Worm (Caenorhabditis elegans) whole organism, young adult: ENCODE measurements around the gene F21E9.2.
A peak's percentile ranks its signal among the peaks of the same experiment; 100 is the strongest.

Source experiments
- B0261.1 ChIP-seq: sonication (generic microtip); optimal IDR thresholded peaks from 2 replicates; lab custom pipeline; 2016; ENCODE audit warnings: mild to moderate bottlenecking, missing genetic modification characterization, moderate library complexity, missing compliant biosample characterization
- C17E4.6 ChIP-seq: fragments of 200-800 bp; sonication (Bioruptor generic); IDR thresholded peaks from 2 replicates; pipeline ENCODE4 v1.3.6; 2022; ENCODE audit warnings: missing genetic modification reagents, missing genetic modification characterization, missing compliant biosample characterization
- F37B4.10 ChIP-seq: fragments of 200-800 bp; sonication (Bioruptor generic); IDR thresholded peaks from 2 replicates; pipeline ENCODE4 v1.3.6; 2022; ENCODE audit warnings: missing genetic modification characterization, missing compliant biosample characterization
- T26A5.8 ChIP-seq: sonication (generic microtip); optimal IDR thresholded peaks from 2 replicates; lab custom pipeline; 2016; ENCODE audit warnings: missing genetic modification characterization, missing compliant biosample characterization
- Y53G8AR.9 ChIP-seq: fragments of 200-800 bp; sonication (Bioruptor generic); conservative IDR thresholded peaks from 2 replicates; pipeline ENCODE4 v1.3.6; 2022; ENCODE audit warnings: missing genetic modification reagents, missing genetic modification characterization, missing compliant biosample characterization
- Y56A3A.18 ChIP-seq: fragments of 200-800 bp; sonication (Bioruptor generic); IDR thresholded peaks from 2 replicates; pipeline ENCODE4 v1.3.6; 2022; ENCODE audit warnings: missing genetic modification reagents, missing genetic modification characterization, missing compliant biosample characterization
- Y79H2A.3 ChIP-seq: fragments of 200-800 bp; sonication (Bioruptor generic); conservative IDR thresholded peaks from 2 replicates; pipeline ENCODE4 v1.3.6; 2022; ENCODE audit warnings: missing genetic modification reagents, missing genetic modification characterization, missing compliant biosample characterization
- akir-1 ChIP-seq: fragments of 200-800 bp; sonication (Bioruptor generic); optimal IDR thresholded peaks from 2 replicates; lab custom pipeline; 2018; ENCODE audit warnings: mild to moderate bottlenecking, missing genetic modification characterization, moderate library complexity, missing compliant biosample characterization
- aptf-2 ChIP-seq: fragments of 200-800 bp; sonication (Bioruptor generic); conservative IDR thresholded peaks from 2 replicates; pipeline ENCODE4 v1.3.6; 2022; ENCODE audit warnings: missing genetic modification reagents, missing genetic modification characterization, missing compliant biosample characterization
- atf-7 ChIP-seq: sonication (generic microtip); optimal IDR thresholded peaks from 2 replicates; lab custom pipeline; 2017; ENCODE audit warnings: mild to moderate bottlenecking, missing genetic modification characterization, missing compliant biosample characterization
- attf-5 ChIP-seq: fragments of 200-800 bp; sonication (Bioruptor generic); optimal IDR thresholded peaks from 2 replicates; lab custom pipeline; 2018; ENCODE audit warnings: mild to moderate bottlenecking, missing genetic modification characterization, missing compliant biosample characterization
- bed-1 ChIP-seq: fragments of 200-800 bp; sonication (Bioruptor generic); IDR thresholded peaks from 2 replicates; pipeline ENCODE4 v1.3.6; 2022; ENCODE audit warnings: missing genetic modification reagents, missing genetic modification characterization, missing compliant biosample characterization
- cebp-1 ChIP-seq, 2 experiments: fragments of 200-800 bp in 1 of 2; sonication (Bioruptor generic) in 1 of 2; sonication (generic microtip) in 1 of 2; IDR thresholded peaks in 1 of 2; optimal IDR thresholded peaks in 1 of 2; 2 replicates each; pipeline versions ENCODE4 v1.3.6 to Lab custom; 2017 to 2022; ENCODE audit warnings: missing compliant biosample characterization in 2 of 2, missing genetic modification characterization in 2 of 2, mild to moderate bottlenecking in 1 of 2, missing genetic modification reagents in 1 of 2, moderate library complexity in 1 of 2
- ceh-40 ChIP-seq: fragments of 200-800 bp; sonication (Bioruptor generic); IDR thresholded peaks from 2 replicates; pipeline ENCODE4 v1.3.6; 2022; ENCODE audit warnings: missing genetic modification characterization, missing compliant biosample characterization
- ceh-58 ChIP-seq: fragments of 200-800 bp; sonication (Bioruptor generic); IDR thresholded peaks from 2 replicates; pipeline ENCODE4 v1.3.6; 2022; ENCODE audit warnings: missing genetic modification characterization, missing compliant biosample characterization
- ceh-91 ChIP-seq: fragments of 200-800 bp; sonication (Bioruptor generic); IDR thresholded peaks from 2 replicates; pipeline ENCODE4 v1.3.6; 2022; ENCODE audit warnings: missing genetic modification reagents, missing genetic modification characterization, missing compliant biosample characterization
- dox-1 ChIP-seq: fragments of 200-800 bp; sonication (Bioruptor generic); IDR thresholded peaks from 2 replicates; pipeline ENCODE4 v1.3.6; 2022; ENCODE audit warnings: missing genetic modification reagents, missing genetic modification characterization, missing compliant biosample characterization
- efl-1 ChIP-seq: fragments of 150-350 bp; optimal IDR thresholded peaks from 2 replicates; lab custom pipeline; 2014; ENCODE audit warnings: missing biosample characterization, missing genetic modification reagents, missing genetic modification characterization
- egl-18 ChIP-seq: fragments of 200-800 bp; sonication (Bioruptor generic); IDR thresholded peaks from 2 replicates; pipeline ENCODE4 v1.3.6; 2022; ENCODE audit warnings: missing genetic modification reagents, missing genetic modification characterization, missing compliant biosample characterization
- ets-4 ChIP-seq: fragments of 200-800 bp; sonication (Bioruptor generic); optimal IDR thresholded peaks from 2 replicates; lab custom pipeline; 2018; ENCODE audit warnings: mild to moderate bottlenecking, missing genetic modification characterization, missing compliant biosample characterization
- gei-17 ChIP-seq: fragments of 200-800 bp; sonication (Bioruptor generic); optimal IDR thresholded peaks from 2 replicates; lab custom pipeline; 2018; ENCODE audit warnings: mild to moderate bottlenecking, missing genetic modification characterization, missing compliant biosample characterization
- hmg-1.2 ChIP-seq: fragments of 200-800 bp; sonication (Bioruptor generic); IDR thresholded peaks from 2 replicates; pipeline ENCODE4 v1.3.6; 2022; ENCODE audit warnings: missing genetic modification reagents, missing genetic modification characterization, missing compliant biosample characterization
- let-526 ChIP-seq: fragments of 200-800 bp; sonication (Bioruptor generic); IDR thresholded peaks from 2 replicates; pipeline ENCODE4 v1.3.6; 2022; ENCODE audit warnings: missing genetic modification reagents, missing genetic modification characterization, missing compliant biosample characterization
- lin-26 ChIP-seq: fragments of 200-800 bp; sonication (Bioruptor generic); IDR thresholded peaks from 2 replicates; pipeline ENCODE4 v1.3.6; 2022; ENCODE audit warnings: missing genetic modification reagents, missing genetic modification characterization, missing compliant biosample characterization
- lin-35 ChIP-seq, 3 experiments: fragments of 150-350 bp in 2 of 3; sonication (generic microtip) in 1 of 3; optimal IDR thresholded peaks; 2 replicates each; lab custom pipeline; 2014 to 2018; ENCODE audit warnings: missing biosample characterization in 3 of 3, missing genetic modification characterization in 3 of 3, missing genetic modification reagents in 3 of 3
- lir-1 ChIP-seq: fragments of 200-800 bp; sonication (Bioruptor generic); conservative IDR thresholded peaks from 2 replicates; pipeline ENCODE4 v1.3.6; 2022; ENCODE audit warnings: missing genetic modification reagents, missing genetic modification characterization, missing compliant biosample characterization
- madf-6 ChIP-seq: fragments of 200-800 bp; sonication (Bioruptor generic); IDR thresholded peaks from 2 replicates; pipeline ENCODE4 v1.3.6; 2022; ENCODE audit warnings: missing genetic modification reagents, missing genetic modification characterization, missing compliant biosample characterization
- madf-8 ChIP-seq: fragments of 200-800 bp; sonication (Bioruptor generic); conservative IDR thresholded peaks from 2 replicates; pipeline ENCODE4 v1.3.6; 2022; ENCODE audit warnings: missing genetic modification reagents, missing genetic modification characterization, missing compliant biosample characterization
- mxl-1 ChIP-seq: sonication (generic microtip); optimal IDR thresholded peaks from 2 replicates; lab custom pipeline; 2016; ENCODE audit warnings: missing genetic modification characterization, missing compliant biosample characterization
- nfya-1 ChIP-seq: sonication (generic microtip); optimal IDR thresholded peaks from 2 replicates; lab custom pipeline; 2017; ENCODE audit warnings: antibody characterized with exemption, missing compliant biosample characterization, missing genetic modification characterization, borderline replicate concordance; ENCODE audit not compliant: insufficient read depth
- nhr-120 ChIP-seq: fragments of 200-800 bp; sonication (Bioruptor generic); IDR thresholded peaks from 2 replicates; pipeline ENCODE4 v1.3.6; 2022; ENCODE audit warnings: missing genetic modification characterization, missing compliant biosample characterization
- nhr-80 ChIP-seq: sonication (generic microtip); optimal IDR thresholded peaks from 2 replicates; lab custom pipeline; 2016; ENCODE audit warnings: missing genetic modification characterization, missing compliant biosample characterization
- rcor-1 ChIP-seq: fragments of 200-800 bp; sonication (Bioruptor generic); IDR thresholded peaks from 2 replicates; pipeline ENCODE4 v1.3.6; 2022; ENCODE audit warnings: missing genetic modification reagents, missing genetic modification characterization, missing compliant biosample characterization
- sdz-38 ChIP-seq: sonication (generic microtip); optimal IDR thresholded peaks from 2 replicates; lab custom pipeline; 2016; ENCODE audit warnings: missing genotype, missing genetic modification characterization, missing compliant biosample characterization
- snpc-1.1 ChIP-seq: sonication (generic microtip); optimal IDR thresholded peaks from 2 replicates; lab custom pipeline; 2017; ENCODE audit warnings: missing genetic modification characterization, mild to moderate bottlenecking, missing compliant biosample characterization, antibody characterized with exemption, moderate library complexity, missing genotype, missing genetic modification reagents; ENCODE audit not compliant: insufficient read depth
- snpc-4 ChIP-seq, 5 experiments: fragments of 150-350 bp in 1 of 5; sonication (generic microtip) in 4 of 5; optimal IDR thresholded peaks; 2 replicates each; lab custom pipeline; 2014 to 2018; ENCODE audit warnings: missing genetic modification characterization in 5 of 5, missing biosample characterization in 3 of 5, antibody characterized with exemption in 2 of 5, mild to moderate bottlenecking in 2 of 5, missing compliant biosample characterization in 2 of 5, missing genotype in 2 of 5, moderate library complexity in 2 of 5, missing genetic modification reagents in 1 of 5
- somi-1 ChIP-seq: fragments of 200-800 bp; sonication (Bioruptor generic); optimal IDR thresholded peaks from 2 replicates; lab custom pipeline; 2018; ENCODE audit warnings: mild to moderate bottlenecking, missing genetic modification characterization, missing compliant biosample characterization
- sptf-2 ChIP-seq: fragments of 200-800 bp; sonication (Bioruptor generic); optimal IDR thresholded peaks from 2 replicates; lab custom pipeline; 2018; ENCODE audit warnings: mild to moderate bottlenecking, missing genetic modification characterization, missing compliant biosample characterization
- unc-130 ChIP-seq: sonication (generic microtip); optimal IDR thresholded peaks from 2 replicates; lab custom pipeline; 2016; ENCODE audit warnings: missing genetic modification reagents, missing genetic modification characterization, missing compliant biosample characterization
- zfh-2 ChIP-seq: fragments of 200-800 bp; sonication (Bioruptor generic); conservative IDR thresholded peaks from 2 replicates; pipeline ENCODE4 v1.3.6; 2022; ENCODE audit warnings: missing genetic modification reagents, missing genetic modification characterization, missing compliant biosample characterization

Gene F21E9.2

DNA sequence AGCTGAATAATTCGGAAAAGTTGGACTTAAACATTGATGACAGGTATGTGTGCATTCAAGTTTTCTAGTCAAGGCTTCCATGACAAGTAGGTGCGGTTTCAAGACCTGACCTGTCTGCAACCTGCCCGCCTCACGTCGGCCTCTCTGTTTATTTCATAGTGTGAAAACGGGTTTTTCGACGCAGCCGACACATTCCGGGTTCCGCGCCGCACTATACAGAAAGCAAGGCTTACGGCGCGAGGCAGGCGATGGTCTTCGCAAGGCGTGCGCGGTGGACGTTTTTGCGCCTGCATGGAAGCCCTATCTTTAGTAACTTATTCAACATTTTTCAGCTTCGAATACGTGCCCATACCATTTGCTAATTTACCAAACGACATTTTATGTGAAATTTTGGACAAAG, 42.7 kb upstream of the F21E9.2 start:
- TF ChIP-seq B0261.1 (tag; lab: Kevin White, UChicago) (no peak), snpc-4 (GFP tag; optimal IDR thresholded peaks at IDR 0.05; lab: Kevin White, UChicago) (no peak), snpc-4 (tag; optimal IDR thresholded peaks at IDR 0.05; lab: Kevin White, UChicago) (peak in 2 of 4 experiments; percentile 83 to 89), lir-1 (GFP tag; lab: Robert Waterston, UW) (no peak), hmg-1.2 (peak; percentile 29; the same call in 1 of the 2 replicates), ceh-58 (GFP tag; lab: Robert Waterston, UW) (no peak), aptf-2 (GFP tag; lab: Robert Waterston, UW) (no peak), zfh-2 (peak; percentile 63)

ce11 chrX:1371688-1372087, 41.9 kb upstream of the F21E9.2 start, which contains the start of gene fbxa-190:
fbxa-190 (plus strand) TSS chrX:1372012.
- TF ChIP-seq hmg-1.2 (no peak), nhr-80 (tag; lab: Kevin White, UChicago) (peak; percentile 51)

ce11 chrX:1370736-1371281, 41.1 kb upstream of the F21E9.2 start, which contains the start of gene F56C3.7:
F56C3.7 (minus strand) TSS chrX:1370786.
- TF ChIP-seq gei-17 (GFP tag; lab: Kevin White, UChicago): peak; percentile 77
- peak; percentile 15; the same call in 1 of the 2 replicates for TF ChIP-seq hmg-1.2
- TF ChIP-seq dox-1 (GFP tag; lab: Robert Waterston, UW): 0 out of 2 replicates have a peak, but pooled peaks have one; percentile 41
- no peak for TF ChIP-seq madf-8 (GFP tag; lab: Robert Waterston, UW)

- TF ChIP-seq let-526 (GFP tag; lab: Robert Waterston, UW) (no peak), ets-4 (GFP tag; lab: Kevin White, UChicago) (no peak), efl-1 (GFP tag; lab: Kevin White, UChicago) (no peak), rcor-1 (GFP tag; lab: Robert Waterston, UW) (no peak), ceh-91 (no peak), Y79H2A.3 (GFP tag; lab: Robert Waterston, UW) (no peak), akir-1 (no peak), madf-8 (GFP tag; lab: Robert Waterston, UW) (no peak), unc-130 (no peak), sdz-38 (tag; lab: Kevin White, UChicago) (no peak), T26A5.8 (tag; lab: Kevin White, UChicago) (no peak), snpc-1.1 (no peak), lin-35 (GFP tag; optimal IDR thresholded peaks at IDR 0.05; lab: Kevin White, UChicago) (no peak), nhr-120 (GFP tag; lab: Robert Waterston, UW) (no peak), mxl-1 (tag; lab: Kevin White, UChicago) (no peak), snpc-4 (GFP tag; optimal IDR thresholded peaks at IDR 0.05; lab: Kevin White, UChicago) (no peak), snpc-4 (tag; optimal IDR thresholded peaks at IDR 0.05; lab: Kevin White, UChicago) (no peak), Y56A3A.18 (no peak), dox-1 (GFP tag; lab: Robert Waterston, UW) (no peak), cebp-1 (GFP tag; IDR thresholded peaks at IDR 0.05; lab: Robert Waterston, UW) (no peak), cebp-1 (tag; optimal IDR thresholded peaks at IDR 0.05; lab: Kevin White, UChicago) (no peak)
Observed at ce11 chrX:1367416-1367815, 37.7 kb upstream of the F21E9.2 start, which contains the start of gene dgn-2. dgn-2 (minus strand) TSS chrX:1367516.

DNA sequence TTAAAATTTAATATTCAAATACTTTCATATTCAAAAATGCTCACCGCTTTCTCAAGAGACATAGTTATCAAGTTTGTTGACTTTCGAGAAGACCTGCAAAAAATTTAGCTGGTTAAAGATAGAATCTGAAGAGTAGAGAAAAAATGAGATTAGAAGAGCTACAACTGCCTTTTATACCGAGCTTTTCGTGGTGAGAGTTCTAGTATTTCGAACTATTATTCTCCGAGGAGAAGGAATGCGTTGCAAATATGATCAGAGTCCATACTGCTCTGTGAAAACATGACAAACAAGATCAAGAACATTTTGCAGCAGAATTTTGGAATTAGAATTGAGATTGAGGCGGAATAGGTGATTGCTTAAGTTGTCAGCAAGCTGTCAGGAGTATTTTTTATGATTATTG, 30.9 kb upstream of the F21E9.2 start, which contains the start of gene F56C3.4:
Gene F56C3.4 (minus strand): TSS at position 101 of the 400 bp plus-strand sequence.
- TF ChIP-seq attf-5: no peak
- TF ChIP-seq aptf-2 (GFP tag; lab: Robert Waterston, UW): no peak
- no peak for TF ChIP-seq ceh-40 (GFP tag; lab: Robert Waterston, UW)
- no peak for TF ChIP-seq egl-18 (GFP tag; lab: Robert Waterston, UW)
- no peak for TF ChIP-seq zfh-2
- no peak for TF ChIP-seq C17E4.6 (GFP tag; lab: Robert Waterston, UW)
- no peak for TF ChIP-seq madf-6
- TF ChIP-seq let-526 (GFP tag; lab: Robert Waterston, UW): no peak
- no peak for TF ChIP-seq somi-1 (GFP tag; lab: Kevin White, UChicago)
- no peak for TF ChIP-seq Y53G8AR.9 (GFP tag; lab: Robert Waterston, UW)
- no peak for TF ChIP-seq sptf-2 (GFP tag; lab: Kevin White, UChicago)
- TF ChIP-seq F37B4.10 (GFP tag; lab: Robert Waterston, UW): no peak
- no peak for TF ChIP-seq nfya-1 (tag; lab: Kevin White, UChicago)
- no peak for TF ChIP-seq lin-26 (GFP tag; lab: Robert Waterston, UW)
- TF ChIP-seq bed-1 (GFP tag; lab: Robert Waterston, UW): no peak
- TF ChIP-seq atf-7 (tag; lab: Kevin White, UChicago): no peak
